Worm (Caenorhabditis elegans) whole organism, L4/young adult: ENCODE data around the gene T06C12.12.

Experiments
- W03F9.2 ChIP-seq: fragments of 150-350 bp; optimal IDR thresholded peaks from 2 replicates; lab custom pipeline; 2014; ENCODE audit warnings: missing biosample characterization, missing genetic modification characterization
- dao-5 ChIP-seq: sonication (generic microtip); optimal IDR thresholded peaks from 2 replicates; lab custom pipeline; 2016; ENCODE audit warnings: missing genotype, missing genetic modification characterization, moderate library complexity, missing compliant biosample characterization
- him-1 ChIP-seq: sonication (generic microtip); optimal IDR thresholded peaks from 2 replicates; lab custom pipeline; 2016; ENCODE audit warnings: missing genotype, missing genetic modification reagents, missing genetic modification characterization, missing compliant biosample characterization

- TF ChIP-seq him-1 (no peak), W03F9.2 (tag; lab: Kevin White, UChicago) (no peak), dao-5 (tag; lab: Kevin White, UChicago) (no peak)
These were observed 33.6 kb upstream of the T06C12.12 start, which contains the start of gene srh-148 for ce11 chrV:15858292-15858691.
